Worm (Caenorhabditis elegans) whole organism, late embryonic: Measurements from ENCODE around the gene srb-17.
A peak's percentile ranks its signal among the peaks of the same experiment; 100 is the strongest.

Experiments used
- Y22D7AL.16 ChIP-seq: sonication (generic microtip); optimal IDR thresholded peaks from 2 replicates; lab custom pipeline; 2016; ENCODE audit warnings: missing genetic modification characterization, missing compliant biosample characterization
- ama-1 ChIP-seq: fragments of 150-350 bp; optimal IDR thresholded peaks from 2 replicates; lab custom pipeline; 2014
- ceh-18 ChIP-seq: sonication (generic microtip); optimal IDR thresholded peaks from 2 replicates; lab custom pipeline; 2016; ENCODE audit warnings: missing genetic modification characterization, missing compliant biosample characterization
- ceh-24 ChIP-seq: sonication (generic microtip); optimal IDR thresholded peaks from 2 replicates; lab custom pipeline; 2016; ENCODE audit warnings: mild to moderate bottlenecking, missing genetic modification characterization, missing compliant biosample characterization
- ceh-34 ChIP-seq: sonication (generic microtip); optimal IDR thresholded peaks from 2 replicates; lab custom pipeline; 2016; ENCODE audit warnings: mild to moderate bottlenecking, missing genetic modification characterization, missing compliant biosample characterization
- fkh-10 ChIP-seq: fragments of 150-350 bp; optimal IDR thresholded peaks from 2 replicates; lab custom pipeline; 2014; ENCODE audit warnings: missing biosample characterization, missing genetic modification reagents, missing genetic modification characterization
- madf-2 ChIP-seq: sonication (generic microtip); optimal IDR thresholded peaks from 2 replicates; lab custom pipeline; 2017; ENCODE audit warnings: missing genetic modification characterization, missing compliant biosample characterization
- nfya-1 ChIP-seq: sonication (generic microtip); optimal IDR thresholded peaks from 2 replicates; lab custom pipeline; 2017; ENCODE audit warnings: missing genetic modification characterization, mild to moderate bottlenecking, missing compliant biosample characterization, antibody characterized with exemption, moderate library complexity
- pax-1 ChIP-seq: fragments of 150-350 bp; optimal IDR thresholded peaks from 2 replicates; lab custom pipeline; 2014; ENCODE audit warnings: missing biosample characterization, missing genetic modification characterization
- pha-4 ChIP-seq: fragments of 150-350 bp; optimal IDR thresholded peaks from 2 replicates; lab custom pipeline; 2018; ENCODE audit warnings: missing biosample characterization, missing genetic modification reagents, missing genetic modification characterization
- sox-4 ChIP-seq: sonication (generic microtip); optimal IDR thresholded peaks from 2 replicates; lab custom pipeline; 2017; ENCODE audit warnings: mild to moderate bottlenecking, missing genetic modification characterization, inconsistent platforms, missing compliant biosample characterization
- tbx-2 ChIP-seq: sonication (generic microtip); optimal IDR thresholded peaks from 2 replicates; lab custom pipeline; 2016; ENCODE audit warnings: missing genetic modification characterization, missing compliant biosample characterization
- unc-55 ChIP-seq: sonication (generic microtip); optimal IDR thresholded peaks from 2 replicates; lab custom pipeline; 2017; ENCODE audit warnings: missing biosample characterization, missing genetic modification reagents, missing genetic modification characterization
- ztf-16 ChIP-seq: sonication (generic microtip); optimal IDR thresholded peaks from 2 replicates; lab custom pipeline; 2017; ENCODE audit warnings: missing genetic modification characterization, missing compliant biosample characterization

DNA sequence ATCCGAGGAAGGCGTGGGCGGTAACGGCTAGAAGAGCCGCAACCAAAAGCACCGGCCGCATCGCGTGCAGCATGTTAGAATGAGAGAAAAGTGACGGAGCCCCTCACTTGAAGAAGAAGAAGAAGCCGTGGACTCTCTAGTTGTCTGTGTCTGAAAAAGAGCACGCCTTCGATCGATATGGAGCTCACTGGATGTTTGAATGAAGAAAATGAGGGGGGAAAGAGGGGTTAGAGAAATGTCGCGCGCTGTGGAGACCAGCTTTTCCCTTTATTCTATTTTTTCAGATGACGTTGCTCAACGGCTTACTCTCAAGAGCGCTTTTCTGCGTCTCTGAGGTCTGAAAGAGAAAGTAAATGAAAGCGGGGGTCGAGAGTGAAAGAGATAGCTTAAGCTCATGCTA is 24.7 kb upstream of the srb-17 start, which contains the start of gene egl-21:
- TF ChIP-seq ceh-18 (tag; lab: Kevin White, UChicago): peak; percentile 17
- TF ChIP-seq fkh-10 (GFP tag; lab: Kevin White, UChicago): no peak
- no peak for TF ChIP-seq madf-2 (tag; lab: Kevin White, UChicago)
- TF ChIP-seq Y22D7AL.16 (tag; lab: Kevin White, UChicago): no peak
- TF ChIP-seq ztf-16 (tag; lab: Kevin White, UChicago): no peak
- no peak for TF ChIP-seq ama-1 (lab: Kevin White, UChicago)
- no peak for TF ChIP-seq pax-1
- no peak for TF ChIP-seq pha-4 (tag; lab: Kevin White, UChicago)
- TF ChIP-seq ceh-34 (tag; lab: Kevin White, UChicago): no peak
- TF ChIP-seq sox-4 (tag; lab: Kevin White, UChicago): no peak
- TF ChIP-seq ceh-24 (tag; lab: Kevin White, UChicago): no peak
- peak; percentile 25 for TF ChIP-seq nfya-1 (tag; lab: Kevin White, UChicago)
- peak; percentile 6 for TF ChIP-seq tbx-2 (tag; lab: Kevin White, UChicago)
- peak; percentile 13 for TF ChIP-seq unc-55 (GFP tag; lab: Kevin White, UChicago)
